Worm (Caenorhabditis elegans): ENCODE measurements around the gene orc-5.
A peak's percentile ranks its signal among the peaks of the same experiment; 100 is the strongest.

DNA sequence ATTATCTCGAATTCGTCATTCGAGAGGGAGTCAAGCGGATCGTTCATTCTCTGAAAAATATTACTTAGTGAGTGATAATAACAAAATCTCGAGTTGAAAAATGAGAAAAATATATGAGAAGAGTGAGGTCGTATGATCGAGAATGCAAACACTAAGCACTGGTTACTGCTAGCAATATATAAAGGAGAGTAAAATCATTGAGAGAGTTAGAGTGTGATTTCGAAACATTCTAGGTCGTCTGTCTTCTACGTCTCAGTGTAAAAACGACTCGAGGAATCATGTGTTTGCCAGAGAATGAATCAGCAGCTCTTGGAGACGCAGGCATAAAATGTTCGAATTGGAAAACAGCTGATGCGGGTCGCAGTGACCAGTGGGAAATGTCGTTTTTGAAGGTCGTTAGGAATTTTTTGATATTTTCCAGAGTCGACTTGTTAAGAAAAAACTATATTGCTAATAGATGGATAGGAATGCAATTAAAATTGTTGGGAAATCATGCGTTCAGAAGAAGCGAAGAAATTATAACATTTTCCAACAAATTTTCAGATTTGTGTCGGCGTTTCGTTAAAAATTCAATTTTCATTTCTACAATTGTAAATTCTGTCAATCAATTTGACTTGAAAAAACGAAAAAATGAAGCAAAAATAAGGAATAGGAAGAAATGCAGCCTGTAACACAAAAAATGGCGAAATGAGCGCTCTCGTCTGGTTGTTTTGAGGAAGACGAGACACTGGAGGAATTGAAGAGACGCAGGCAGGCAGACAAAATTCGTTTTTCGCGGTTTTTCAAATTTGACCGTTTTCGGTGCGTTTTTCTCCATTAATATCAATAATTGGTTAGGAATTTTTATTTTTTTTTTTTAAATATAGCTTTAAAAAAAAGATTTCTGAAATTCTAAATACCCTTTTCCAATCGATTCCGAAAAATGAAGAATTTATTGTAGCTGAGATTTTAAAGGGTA, 37.1 kb downstream of the orc-5 start, which contains the start of gene allo-1:
- TF ChIP-seq snpc-3.4 (tag; optimal IDR thresholded peaks at IDR 0.05) (no peak), unc-130 (GFP tag; optimal IDR thresholded peaks at IDR 0.05) (no peak), hmg-20 (GFP tag; IDR thresholded peaks at IDR 0.05) (no peak), madf-10 (tag; optimal IDR thresholded peaks at IDR 0.05) (peak; percentile 4), unc-62 (GFP tag; optimal IDR thresholded peaks at IDR 0.05) (no peak), snpc-1.1 (tag; optimal IDR thresholded peaks at IDR 0.05; ENCODE audit: insufficient read depth) (no peak)

Measured in whole organism, young adult.